Worm (Caenorhabditis elegans): ENCODE data around the gene Y24F12A.1.

The Y24F12A.1 gene

DNA sequence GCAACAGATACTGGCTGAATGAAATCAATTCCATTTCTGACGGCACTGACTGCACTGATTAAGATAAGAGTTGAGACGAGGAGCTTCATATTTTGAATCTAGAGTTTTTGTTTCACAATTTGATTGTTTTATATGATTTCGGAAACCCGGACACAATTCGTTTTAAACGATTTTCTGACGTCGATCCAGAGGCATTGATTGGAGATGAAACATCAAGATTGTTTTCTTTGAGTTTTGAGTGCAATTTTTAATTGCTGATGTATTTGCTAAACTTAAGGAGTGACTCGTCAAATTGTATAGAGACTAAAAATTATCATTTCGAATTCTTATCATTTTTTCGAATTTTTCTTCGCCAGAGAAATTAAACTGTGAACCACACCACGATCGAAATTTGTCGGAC, 22.8 kb downstream of the Y24F12A.1 start, which contains the start of gene lys-6:
Gene lys-6, minus strand, starts transcription at position 101 of the 400 bp plus-strand sequence.
- no peak for TF ChIP-seq alr-1 (tag; optimal IDR thresholded peaks at IDR 0.05; ENCODE audit: borderline replicate concordance)
- TF ChIP-seq efl-1 (optimal IDR thresholded peaks at IDR 0.05): no peak
- TF ChIP-seq efl-1 (GFP tag; optimal IDR thresholded peaks at IDR 0.05 in 1 of 2): peak in 1 of 2 experiments; percentile 68

DNA sequence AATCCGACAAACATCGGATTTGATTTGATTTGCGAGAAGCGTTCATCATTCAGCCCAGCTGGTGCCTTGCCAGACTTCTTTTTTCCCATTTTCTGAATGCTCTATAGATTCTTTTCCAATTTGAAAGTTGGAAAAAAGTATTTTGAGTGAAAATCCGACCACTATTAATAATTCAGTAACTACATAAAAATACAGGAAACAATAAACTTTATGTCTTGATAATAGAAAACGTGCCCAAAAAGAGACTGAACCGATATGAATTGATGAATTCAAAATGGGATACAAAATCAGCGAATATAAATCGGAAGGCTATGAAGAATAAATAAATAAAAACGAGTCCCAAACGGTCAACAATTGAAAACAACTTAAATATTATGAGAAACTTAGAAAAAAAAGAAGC, 26.7 kb downstream of the Y24F12A.1 start, which contains the start of gene F58B3.4:
Gene F58B3.4, minus strand, starts transcription at position 101 of the 400 bp plus-strand sequence.
- TF ChIP-seq mef-2 (tag; optimal IDR thresholded peaks at IDR 0.05): no peak
- TF ChIP-seq dpl-1 (GFP tag; optimal IDR thresholded peaks at IDR 0.05): no peak
- no peak for TF ChIP-seq lin-35 (GFP tag; optimal IDR thresholded peaks at IDR 0.05)
- TF ChIP-seq nhr-12 (tag; optimal IDR thresholded peaks at IDR 0.05): no peak
- TF ChIP-seq elt-2 (tag; optimal IDR thresholded peaks at IDR 0.05): no peak
- no peak for TF ChIP-seq fkh-10 (GFP tag; optimal IDR thresholded peaks at IDR 0.05)
- no peak for TF ChIP-seq xbp-1 (tag; optimal IDR thresholded peaks at IDR 0.05)
- TF ChIP-seq vab-15 (tag; optimal IDR thresholded peaks at IDR 0.05): no peak
- TF ChIP-seq nhr-11 (tag; optimal IDR thresholded peaks at IDR 0.05): no peak
- no peak for TF ChIP-seq nhr-84 (tag; optimal IDR thresholded peaks at IDR 0.05)
- TF ChIP-seq pag-3 (tag; optimal IDR thresholded peaks at IDR 0.05; ENCODE audit: borderline replicate concordance, insufficient read depth): no peak
- no peak for TF ChIP-seq nhr-28 (tag; optimal IDR thresholded peaks at IDR 0.05)
- no peak for TF ChIP-seq nhr-237 (tag; optimal IDR thresholded peaks at IDR 0.05)
- TF ChIP-seq unc-62 (GFP tag; optimal IDR thresholded peaks at IDR 0.05): no peak
- TF ChIP-seq irx-1 (tag; optimal IDR thresholded peaks at IDR 0.05): no peak

DNA sequence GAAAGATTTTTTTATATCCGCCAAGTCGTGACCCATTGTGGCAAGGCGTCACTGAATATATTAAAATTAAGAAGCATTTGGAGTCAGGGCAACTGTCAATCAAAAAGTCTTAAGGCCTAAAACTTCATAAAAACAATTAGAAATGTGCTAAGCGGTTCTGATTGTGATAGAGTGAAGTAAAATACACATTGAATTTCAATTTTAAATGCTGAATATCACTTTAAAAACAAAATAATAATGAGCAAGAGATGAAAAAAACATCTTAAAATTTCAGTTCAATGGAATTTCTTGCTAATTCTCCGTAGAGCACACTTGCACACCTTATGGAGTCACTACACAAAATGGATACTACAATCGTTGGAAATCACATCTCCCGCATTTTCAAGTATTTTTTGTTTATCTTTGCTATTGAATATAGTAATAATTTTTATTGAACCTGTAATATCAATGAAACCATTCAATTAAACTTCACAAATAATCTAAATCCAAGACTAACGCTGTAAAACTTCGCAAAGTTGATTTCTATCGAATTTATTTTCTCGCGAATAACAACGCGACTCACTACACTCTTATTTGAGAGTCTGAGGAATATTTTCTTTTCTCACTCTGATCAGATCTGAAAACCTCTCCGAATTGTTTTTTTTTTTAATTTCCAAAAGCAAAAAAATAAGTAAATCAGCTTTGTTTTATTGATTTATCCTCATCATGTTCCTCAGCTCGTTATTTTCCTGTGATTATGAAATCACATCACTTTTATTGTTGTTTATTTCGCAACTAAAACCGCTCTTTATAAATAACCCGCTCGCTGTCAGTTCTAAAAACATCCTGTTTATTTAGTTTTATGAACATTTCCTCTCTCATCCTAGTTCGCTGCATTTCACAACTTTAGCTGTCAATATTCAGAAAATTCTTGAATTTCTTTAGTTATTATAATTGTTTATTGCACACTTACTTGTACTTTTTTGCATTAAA, 30.7 kb downstream of the Y24F12A.1 start, which contains the start of gene mars-1:
Gene mars-1, minus strand, starts transcription at position 51 of the 972 bp plus-strand sequence.
- TF ChIP-seq lin-14 (GFP tag; optimal IDR thresholded peaks at IDR 0.05) (peak; percentile 84), snpc-4 (tag; optimal IDR thresholded peaks at IDR 0.05) (peak; percentile 17), dpl-1 (GFP tag; optimal IDR thresholded peaks at IDR 0.05) (peak; percentile 53 to 63 (median 61)), elt-3 (tag; optimal IDR thresholded peaks at IDR 0.05) (peak in 1 of 6 experiments; percentile 14), lin-13 (GFP tag; optimal IDR thresholded peaks at IDR 0.05) (peak; percentile 30), lsy-2 (tag; optimal IDR thresholded peaks at IDR 0.05) (peak; percentile 65 to 88), mef-2 (tag; optimal IDR thresholded peaks at IDR 0.05) (no peak), alr-1 (tag; optimal IDR thresholded peaks at IDR 0.05; ENCODE audit: borderline replicate concordance) (no peak), egl-27 (tag; optimal IDR thresholded peaks at IDR 0.05) (no peak), ces-1 (GFP tag; optimal IDR thresholded peaks at IDR 0.05) (no peak), sup-37 (GFP tag; optimal IDR thresholded peaks at IDR 0.05) (no peak), unc-98 (GFP tag; IDR thresholded peaks at IDR 0.05) (peak; percentile 7; the same call in 1 of the 2 replicates), nhr-12 (tag; optimal IDR thresholded peaks at IDR 0.05) (no peak), lir-3 (tag; optimal IDR thresholded peaks at IDR 0.05; ENCODE audit: poor library complexity) (peak; percentile 76), ceh-82 (tag; optimal IDR thresholded peaks at IDR 0.05) (peak; percentile 12 to 53 (median 49)), irx-1 (tag; optimal IDR thresholded peaks at IDR 0.05) (peak; percentile 64), fos-1 (tag; optimal IDR thresholded peaks at IDR 0.05) (no peak), dsc-1 (tag; optimal IDR thresholded peaks at IDR 0.05) (peak; percentile 52), ceh-88 (GFP tag; IDR thresholded peaks at IDR 0.05) (peak; percentile 60; the same call in 1 of the 2 replicates), hlh-17 (GFP tag; optimal IDR thresholded peaks at IDR 0.05; ENCODE audit: borderline replicate concordance) (no peak), sox-4 (tag; optimal IDR thresholded peaks at IDR 0.05) (peak; percentile 40), zag-1 (tag; optimal IDR thresholded peaks at IDR 0.05) (no peak), jun-1 (tag; optimal IDR thresholded peaks at IDR 0.05) (peak; percentile 60), C04F5.9 (tag; optimal IDR thresholded peaks at IDR 0.05) (peak; percentile 62), Y116A8C.19 (tag; optimal IDR thresholded peaks at IDR 0.05; ENCODE audit: borderline replicate concordance) (no peak), swsn-7 (tag; optimal IDR thresholded peaks at IDR 0.05) (peak; percentile 63), snu-23 (GFP tag; optimal IDR thresholded peaks at IDR 0.05) (peak; percentile 85), nhr-237 (tag; optimal IDR thresholded peaks at IDR 0.05) (peak; percentile 51), tlp-1 (tag; optimal IDR thresholded peaks at IDR 0.05) (no peak), mab-9 (GFP tag; IDR thresholded peaks at IDR 0.05) (no peak), nhr-85 (tag) (peak; percentile 81), nhr-28 (tag; optimal IDR thresholded peaks at IDR 0.05) (no peak), nhr-11 (tag; optimal IDR thresholded peaks at IDR 0.05) (no peak), ceh-90 (tag; optimal IDR thresholded peaks at IDR 0.05) (peak; percentile 45), fkh-8 (tag; optimal IDR thresholded peaks at IDR 0.05) (peak; percentile 86)
